Fruit fly (Drosophila melanogaster) whole organism, wandering third instar larva: ENCODE data around the gene CG12078.

Source experiments
- Abd-B ChIP-seq: fragments of >200 bp; optimal IDR thresholded peaks from 2 replicates; lab custom pipeline; 2017; ENCODE audit warnings: missing biosample characterization, missing genetic modification characterization
- CG32264 ChIP-seq: fragments of 200-800 bp; sonication (Bioruptor generic); optimal IDR thresholded peaks from 2 replicates; lab custom pipeline; 2016; ENCODE audit warnings: missing biosample characterization, missing genetic modification characterization
- CG9705 ChIP-seq: fragments of 200-800 bp; sonication (Bioruptor generic); optimal IDR thresholded peaks from 2 replicates; lab custom pipeline; 2018; ENCODE audit warnings: missing biosample characterization, mild to moderate bottlenecking, missing genetic modification characterization
- CrebA ChIP-seq: fragments of 200-800 bp; sonication (Bioruptor generic); optimal IDR thresholded peaks from 2 replicates; lab custom pipeline; 2016; ENCODE audit warnings: missing biosample characterization, mild to moderate bottlenecking, missing genetic modification characterization, borderline replicate concordance
- Dfd ChIP-seq: fragments of >200 bp; optimal IDR thresholded peaks from 2 replicates; lab custom pipeline; 2017; ENCODE audit warnings: missing biosample characterization, missing genetic modification characterization
- Dif ChIP-seq: fragments of 200-275, 200-300 bp; sonication (Bioruptor generic); optimal IDR thresholded peaks from 2 replicates; lab custom pipeline; 2018; ENCODE audit warnings: missing biosample characterization, missing genetic modification characterization; ENCODE audit not compliant: partially characterized antibody
- GATAd ChIP-seq: sonication (Bioruptor generic); optimal IDR thresholded peaks from 2 replicates; lab custom pipeline; 2016; ENCODE audit warnings: missing biosample characterization, missing genetic modification characterization
- HLH106 ChIP-seq: fragments of 200-800 bp; optimal IDR thresholded peaks from 3 replicates; lab custom pipeline; 2019; ENCODE audit warnings: missing biosample characterization, mild to moderate bottlenecking, missing genetic modification characterization, moderate library complexity
- Hnf4 ChIP-seq: fragments of 200-800 bp; sonication (Bioruptor generic); optimal IDR thresholded peaks from 2 replicates; lab custom pipeline; 2016; ENCODE audit warnings: missing biosample characterization, mild to moderate bottlenecking, missing genetic modification characterization
- Hr78 ChIP-seq: fragments of >200 bp; optimal IDR thresholded peaks from 2 replicates; lab custom pipeline; 2017; ENCODE audit warnings: missing biosample characterization, missing genetic modification characterization
- Hr83 ChIP-seq: fragments of 200-300 bp; sonication (Bioruptor generic); optimal IDR thresholded peaks from 2 replicates; lab custom pipeline; 2016; ENCODE audit warnings: missing biosample characterization, mild to moderate bottlenecking, missing genetic modification characterization, moderate library complexity; ENCODE audit not compliant: poor library complexity, severe bottlenecking
- Jra ChIP-seq: sonication (Bioruptor generic); optimal IDR thresholded peaks from 2 replicates; lab custom pipeline; 2016; ENCODE audit warnings: missing biosample characterization, missing genetic modification characterization
- Mio ChIP-seq: sonication (Bioruptor generic); optimal IDR thresholded peaks from 2 replicates; lab custom pipeline; 2016; ENCODE audit warnings: missing biosample characterization, missing genetic modification characterization
- Myc ChIP-seq: fragments of >200 bp; optimal IDR thresholded peaks from 2 replicates; lab custom pipeline; 2017
- N ChIP-seq: fragments of >200 bp; optimal IDR thresholded peaks from 2 replicates; lab custom pipeline; 2018; ENCODE audit warnings: missing biosample characterization, missing external identifiers, missing genetic modification characterization
- OdsH ChIP-seq: fragments of 200-800 bp; sonication (Bioruptor generic); optimal IDR thresholded peaks from 2 replicates; lab custom pipeline; 2016; ENCODE audit warnings: missing biosample characterization, mild to moderate bottlenecking, missing genetic modification characterization
- Rel ChIP-seq, 2 experiments: fragments of 200-800 bp; sonication (Bioruptor generic) in 1 of 2; optimal IDR thresholded peaks; 2 replicates in 1 of 2; 3 replicates in 1 of 2; lab custom pipeline; 2016 to 2019; ENCODE audit warnings: mild to moderate bottlenecking in 2 of 2, missing biosample characterization in 2 of 2, missing genetic modification characterization in 2 of 2, moderate library complexity in 1 of 2
- Sp1 ChIP-seq: fragments of 200-800 bp; sonication (Bioruptor generic); optimal IDR thresholded peaks from 3 replicates; lab custom pipeline; 2019; ENCODE audit warnings: missing biosample characterization, mild to moderate bottlenecking, missing genetic modification characterization, moderate library complexity
- Vsx2 ChIP-seq: fragments of 200-300, 225-300 bp; sonication (Bioruptor generic); optimal IDR thresholded peaks from 2 replicates; lab custom pipeline; 2018; ENCODE audit warnings: missing biosample characterization, missing genetic modification characterization; ENCODE audit not compliant: partially characterized antibody
- br ChIP-seq: fragments of 200-800 bp; sonication (Bioruptor generic); optimal IDR thresholded peaks from 2 replicates; lab custom pipeline; 2016; ENCODE audit warnings: missing biosample characterization, missing genetic modification characterization
- brk ChIP-seq: fragments of 200-800 bp; sonication (Bioruptor generic); optimal IDR thresholded peaks from 2 replicates; lab custom pipeline; 2016; ENCODE audit warnings: missing biosample characterization, mild to moderate bottlenecking, missing genetic modification characterization
- dl ChIP-seq, 2 experiments: fragments of 175-275, 200-275 bp in 1 of 2; fragments of 200-275 bp in 1 of 2; sonication (Bioruptor generic); optimal IDR thresholded peaks; lab custom pipeline; 2018; ENCODE audit warnings: mild to moderate bottlenecking in 2 of 2, missing biosample characterization in 2 of 2, missing genetic modification characterization in 2 of 2, moderate library complexity in 2 of 2; ENCODE audit not compliant: partially characterized antibody in 2 of 2, insufficient read depth in 1 of 2
- dmrt93B ChIP-seq: fragments of 200-800 bp; sonication (Bioruptor generic); optimal IDR thresholded peaks from 2 replicates; lab custom pipeline; 2018; ENCODE audit warnings: missing biosample characterization, mild to moderate bottlenecking, missing genetic modification characterization
- dsf ChIP-seq: sonication (Bioruptor generic); optimal IDR thresholded peaks from 2 replicates; lab custom pipeline; 2016; ENCODE audit warnings: missing biosample characterization, missing genetic modification characterization, borderline replicate concordance
- ey ChIP-seq: fragments of 200-800 bp; sonication (Bioruptor generic); optimal IDR thresholded peaks from 2 replicates; lab custom pipeline; 2016; ENCODE audit warnings: missing biosample characterization, missing genetic modification characterization
- foxo ChIP-seq, 2 experiments: fragments of 200-800 bp; sonication (Bioruptor generic); optimal IDR thresholded peaks; 2 replicates in 1 of 2; 3 replicates in 1 of 2; lab custom pipeline; 2016 to 2017; ENCODE audit warnings: missing biosample characterization in 2 of 2, missing genetic modification characterization in 2 of 2
- fru ChIP-seq: fragments of 200-800 bp; sonication (Bioruptor generic); optimal IDR thresholded peaks from 3 replicates; lab custom pipeline; 2016; ENCODE audit warnings: missing biosample characterization, mild to moderate bottlenecking, missing genetic modification characterization
- h ChIP-seq: fragments of 200-800 bp; sonication (Bioruptor generic); optimal IDR thresholded peaks from 3 replicates; lab custom pipeline; 2016; ENCODE audit warnings: missing biosample characterization, mild to moderate bottlenecking, missing genetic modification characterization
- jim ChIP-seq: fragments of 175-275, 200-325 bp; sonication (Bioruptor generic); optimal IDR thresholded peaks from 2 replicates; lab custom pipeline; 2016; ENCODE audit warnings: missing biosample characterization, mild to moderate bottlenecking, missing genetic modification characterization
- lola ChIP-seq: fragments of >200 bp; optimal IDR thresholded peaks from 2 replicates; lab custom pipeline; 2017; ENCODE audit warnings: missing biosample characterization, missing genetic modification characterization
- pan ChIP-seq: fragments of >200 bp; optimal IDR thresholded peaks from 2 replicates; lab custom pipeline; 2017
- psq ChIP-seq: fragments of 200-800 bp; sonication (Bioruptor generic); optimal IDR thresholded peaks from 3 replicates; lab custom pipeline; 2017; ENCODE audit warnings: missing biosample characterization, mild to moderate bottlenecking, missing genetic modification characterization, moderate library complexity
- rgr ChIP-seq: fragments of 200-800 bp; sonication (Bioruptor generic); optimal IDR thresholded peaks from 3 replicates; lab custom pipeline; 2016; ENCODE audit warnings: missing biosample characterization, mild to moderate bottlenecking, missing genetic modification characterization
- sage ChIP-seq: fragments of 200-800 bp; sonication (Bioruptor generic); optimal IDR thresholded peaks from 2 replicates; lab custom pipeline; 2016; ENCODE audit warnings: missing biosample characterization, mild to moderate bottlenecking, missing genetic modification characterization
- sv ChIP-seq: fragments of 200-800 bp; sonication (Bioruptor generic); optimal IDR thresholded peaks from 3 replicates; lab custom pipeline; 2016; ENCODE audit warnings: missing biosample characterization, missing genetic modification characterization
- tai ChIP-seq: sonication (Bioruptor generic); optimal IDR thresholded peaks from 2 replicates; lab custom pipeline; 2016; ENCODE audit warnings: missing biosample characterization, missing genetic modification characterization
- usp ChIP-seq: fragments of >200 bp; optimal IDR thresholded peaks from 2 replicates; lab custom pipeline; 2017; ENCODE audit warnings: missing biosample characterization, missing genetic modification characterization
- woc ChIP-seq: sonication (Bioruptor generic); optimal IDR thresholded peaks from 2 replicates; lab custom pipeline; 2016; ENCODE audit warnings: missing biosample characterization, mild to moderate bottlenecking, missing genetic modification characterization

The CG12078 gene

DNA sequence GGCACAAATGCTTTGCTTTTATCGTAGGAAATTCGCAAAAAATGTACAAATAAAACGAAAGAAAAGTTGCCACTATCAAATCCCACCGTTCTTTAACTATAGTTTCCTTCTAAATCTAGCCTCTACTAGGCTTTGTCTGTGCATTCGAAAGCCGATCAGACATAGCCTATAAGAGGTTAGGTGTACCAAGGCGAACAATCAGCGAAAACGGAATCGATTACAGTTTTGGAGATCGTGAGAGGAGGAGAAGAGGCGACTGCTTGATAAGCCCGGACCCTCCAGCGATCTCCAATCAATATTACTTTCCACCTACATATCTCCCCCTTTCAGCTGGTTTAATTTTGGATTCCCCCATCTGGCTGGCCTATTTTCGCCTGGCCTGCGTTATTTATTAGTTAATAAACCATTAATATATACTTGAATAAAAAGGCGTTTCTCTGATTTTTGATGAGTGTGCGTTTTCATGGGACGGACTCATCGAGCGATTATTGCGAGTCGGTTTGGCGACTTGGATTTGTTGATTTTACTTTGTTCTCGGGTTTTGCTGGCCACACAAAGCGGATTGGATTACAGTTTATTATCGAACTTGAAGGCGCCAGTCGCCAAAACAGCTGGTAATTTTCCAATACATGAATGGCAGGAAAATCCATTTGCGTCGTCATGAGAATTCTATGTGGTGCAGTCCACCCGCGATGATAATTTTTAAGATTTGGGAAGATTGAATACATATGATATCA, 7.0 kb upstream of the CG12078 start:
- TF ChIP-seq Hr78 (no peak), Mio (GFP tag; lab: Kevin White, UChicago) (no peak), Hr83 (GFP tag; lab: Kevin White, UChicago) (peak; percentile 73), br (GFP tag; lab: Kevin White, UChicago) (peak; percentile 42), foxo (GFP tag; optimal IDR thresholded peaks at IDR 0.05; lab: Kevin White, UChicago) (peak in 1 of 2 experiments; percentile 26), Vsx2 (GFP tag; lab: Kevin White, UChicago) (no peak), Rel (GFP tag; optimal IDR thresholded peaks at IDR 0.05; lab: Kevin White, UChicago) (peak; percentile 77), Rel (tag; optimal IDR thresholded peaks at IDR 0.05; lab: Kevin White, UChicago) (peak; percentile 89), HLH106 (tag; lab: Kevin White, UChicago) (peak; percentile 6), Myc (no peak), tai (GFP tag; lab: Kevin White, UChicago) (peak; percentile 36), brk (GFP tag; lab: Kevin White, UChicago) (peak; percentile 51), jim (GFP tag; lab: Kevin White, UChicago) (peak; percentile 36), CG9705 (GFP tag; lab: Kevin White, UChicago) (no peak), Abd-B (GFP tag; lab: Kevin White, UChicago) (no peak), psq (no peak), sv (GFP tag; lab: Kevin White, UChicago) (no peak), pan (lab: Kevin White, UChicago) (no peak), Jra (GFP tag; lab: Kevin White, UChicago) (no peak), dsf (GFP tag; lab: Kevin White, UChicago) (peak; percentile 30), woc (GFP tag; lab: Kevin White, UChicago) (peak; percentile 37), rgr (GFP tag; lab: Kevin White, UChicago) (peak; percentile 24), dmrt93B (GFP tag; lab: Kevin White, UChicago) (peak; percentile 6), Dif (GFP tag; lab: Kevin White, UChicago) (no peak), CrebA (peak; percentile 68), Sp1 (GFP tag; lab: Kevin White, UChicago) (peak; percentile 53), GATAd (GFP tag; lab: Kevin White, UChicago) (no peak), N (no peak), h (peak; percentile 5), Hnf4 (GFP tag; lab: Kevin White, UChicago) (peak; percentile 54), OdsH (GFP tag; lab: Kevin White, UChicago) (peak; percentile 37), usp (GFP tag; lab: Kevin White, UChicago) (no peak), CG32264 (GFP tag; lab: Kevin White, UChicago) (no peak), fru (GFP tag; lab: Kevin White, UChicago) (no peak), ey (GFP tag; lab: Kevin White, UChicago) (peak; percentile 4), dl (GFP tag; optimal IDR thresholded peaks at IDR 0.05; lab: Kevin White, UChicago; ENCODE audit: insufficient read depth in 1 of 2, partially characterized antibody in 2 of 2) (no peak), sage (GFP tag; lab: Kevin White, UChicago) (peak; percentile 55), Dfd (GFP tag; lab: Kevin White, UChicago) (no peak), lola (GFP tag; lab: Kevin White, UChicago) (no peak)
